Fruit fly (Drosophila melanogaster) whole organism, embryonic: ENCODE results near the gene Vm26Aa.

Source experiments
- ATbp ChIP-seq: fragments of 200-800 bp; sonication (Bioruptor generic); optimal IDR thresholded peaks from 2 replicates; lab custom pipeline; 2017; ENCODE audit warnings: missing biosample characterization, mild to moderate bottlenecking, missing genetic modification characterization, missing genetic modification reagents
- Abd-B ChIP-seq: fragments of 200-800 bp; sonication (Bioruptor generic); optimal IDR thresholded peaks from 2 replicates; lab custom pipeline; 2018; ENCODE audit warnings: missing biosample characterization, mild to moderate bottlenecking, missing genetic modification characterization, moderate library complexity
- Aef1 ChIP-seq: fragments of 200-800 bp; sonication (Bioruptor generic); IDR thresholded peaks from 3 replicates; pipeline ENCODE4 v1.3.6; 2022; ENCODE audit warnings: missing biosample characterization, missing genetic modification characterization
- Atf3 ChIP-seq: fragments of 200-800 bp; sonication (Bioruptor generic); optimal IDR thresholded peaks from 3 replicates; lab custom pipeline; 2016; ENCODE audit warnings: missing biosample characterization, missing genetic modification characterization
- Awh ChIP-seq: fragments of 200-800 bp; sonication (Bioruptor generic); IDR thresholded peaks from 2 replicates; pipeline ENCODE4, ENCODE4 v1.3.6; 2022; ENCODE audit warnings: missing biosample characterization, missing genetic modification characterization
- CG10147 ChIP-seq: fragments of 200-800 bp; sonication (Bioruptor generic); optimal IDR thresholded peaks from 2 replicates; lab custom pipeline; 2019; ENCODE audit warnings: missing biosample characterization, mild to moderate bottlenecking, missing genetic modification characterization, moderate library complexity
- CG1024 ChIP-seq: fragments of 200-800 bp; sonication (Bioruptor generic); IDR thresholded peaks from 2 replicates; pipeline ENCODE4 v1.3.6; 2022; ENCODE audit warnings: missing biosample characterization, missing genetic modification characterization
- CG11695 ChIP-seq: fragments of 200-800 bp; sonication (Bioruptor generic); IDR thresholded peaks from 3 replicates; pipeline ENCODE4 v1.3.6; 2022; ENCODE audit warnings: missing biosample characterization, missing genetic modification characterization
- CG12236 ChIP-seq: fragments of 200-800 bp; sonication (Bioruptor generic); optimal IDR thresholded peaks from 2 replicates; lab custom pipeline; 2016; ENCODE audit warnings: missing biosample characterization, missing genetic modification characterization
- CG1233 ChIP-seq: fragments of 200-800 bp; sonication (Bioruptor generic); optimal IDR thresholded peaks from 4 replicates; lab custom pipeline; 2018; ENCODE audit warnings: missing biosample characterization, mild to moderate bottlenecking, missing genetic modification characterization
- CG2678 ChIP-seq: fragments of 200-800 bp; sonication (Bioruptor generic); optimal IDR thresholded peaks from 3 replicates; lab custom pipeline; 2019; ENCODE audit warnings: missing biosample characterization, mild to moderate bottlenecking, missing genetic modification characterization, moderate library complexity
- CG2875 ChIP-seq: fragments of 200-800 bp; sonication (Bioruptor generic); optimal IDR thresholded peaks from 2 replicates; lab custom pipeline; 2017; ENCODE audit warnings: missing biosample characterization, mild to moderate bottlenecking, missing genetic modification characterization, missing genetic modification reagents
- CG30403 ChIP-seq: fragments of 200-800 bp; sonication (Bioruptor generic); optimal IDR thresholded peaks from 3 replicates; lab custom pipeline; 2016; ENCODE audit warnings: missing biosample characterization, missing genetic modification characterization
- CG32772 ChIP-seq: fragments of 200-800 bp; sonication (Bioruptor generic); IDR thresholded peaks from 2 replicates; pipeline ENCODE4 v1.3.6; 2022; ENCODE audit warnings: missing biosample characterization, missing genetic modification characterization
- CG3407 ChIP-seq: fragments of 200-800 bp; sonication (Bioruptor generic); optimal IDR thresholded peaks from 2 replicates; lab custom pipeline; 2018; ENCODE audit warnings: missing biosample characterization, mild to moderate bottlenecking, missing genetic modification characterization
- CG4730 ChIP-seq: fragments of 200-800 bp; sonication (Bioruptor generic); IDR thresholded peaks from 2 replicates; pipeline ENCODE4 v1.3.6; 2022; ENCODE audit warnings: missing biosample characterization, missing genetic modification characterization
- CG5245 ChIP-seq: fragments of 200-800 bp; sonication (Bioruptor generic); optimal IDR thresholded peaks from 3 replicates; lab custom pipeline; 2016; ENCODE audit warnings: missing biosample characterization, missing genetic modification characterization
- CG6272 ChIP-seq: fragments of 200-800 bp; sonication (Bioruptor generic); IDR thresholded peaks from 2 replicates; pipeline ENCODE4 v1.3.6; 2022; ENCODE audit warnings: missing biosample characterization, missing genetic modification characterization
- CG6683 ChIP-seq: fragments of 200-800 bp; sonication (Bioruptor generic); optimal IDR thresholded peaks from 2 replicates; lab custom pipeline; 2017; ENCODE audit warnings: missing biosample characterization, mild to moderate bottlenecking, missing genetic modification characterization, missing genetic modification reagents
- CG7372 ChIP-seq: fragments of 200-800 bp; sonication (Bioruptor generic); IDR thresholded peaks from 2 replicates; pipeline ENCODE4 v1.3.6; 2022; ENCODE audit warnings: missing biosample characterization, missing genetic modification characterization
- CG7839 ChIP-seq: fragments of 200-800 bp; sonication (Bioruptor generic); optimal IDR thresholded peaks from 3 replicates; lab custom pipeline; 2018; ENCODE audit warnings: missing biosample characterization, mild to moderate bottlenecking, missing genetic modification characterization, moderate library complexity
- CG9215 ChIP-seq: fragments of 200-800 bp; sonication (Bioruptor generic); IDR thresholded peaks from 2 replicates; pipeline ENCODE4 v1.3.6; 2022; ENCODE audit warnings: missing biosample characterization, missing genetic modification characterization
- CG9437 ChIP-seq: fragments of 200-800 bp; sonication (Bioruptor generic); optimal IDR thresholded peaks from 2 replicates; lab custom pipeline; 2018; ENCODE audit warnings: missing biosample characterization, mild to moderate bottlenecking, missing genetic modification characterization
- CG9727 ChIP-seq: fragments of 200-800 bp; sonication (Bioruptor generic); optimal IDR thresholded peaks from 3 replicates; lab custom pipeline; 2017; ENCODE audit warnings: missing biosample characterization, mild to moderate bottlenecking, missing genetic modification characterization
- CG9817 ChIP-seq: fragments of 200-800 bp; sonication (Bioruptor generic); optimal IDR thresholded peaks from 2 replicates; lab custom pipeline; 2018; ENCODE audit warnings: missing biosample characterization, mild to moderate bottlenecking, missing genetic modification characterization, moderate library complexity
- D19B ChIP-seq: fragments of 200-800 bp; sonication (Bioruptor generic); optimal IDR thresholded peaks from 2 replicates; lab custom pipeline; 2017; ENCODE audit warnings: missing biosample characterization, mild to moderate bottlenecking, missing genetic modification characterization
- Dref ChIP-seq: fragments of 200-800 bp; sonication (Bioruptor generic); IDR thresholded peaks from 2 replicates; pipeline ENCODE4 v1.3.6; 2022; ENCODE audit warnings: missing biosample characterization, missing genetic modification characterization
- Fer2 ChIP-seq: fragments of 200-800 bp; sonication (Bioruptor generic); optimal IDR thresholded peaks from 2 replicates; lab custom pipeline; 2018; ENCODE audit warnings: missing biosample characterization, mild to moderate bottlenecking, missing genetic modification characterization, moderate library complexity
- HLH54F ChIP-seq: fragments of 200-800 bp; sonication (Bioruptor generic); optimal IDR thresholded peaks from 3 replicates; lab custom pipeline; 2016; ENCODE audit warnings: missing biosample characterization, missing genetic modification characterization
- Lpt ChIP-seq: fragments of >200 bp; optimal IDR thresholded peaks from 2 replicates; lab custom pipeline; 2018; ENCODE audit warnings: missing biosample characterization, missing genetic modification characterization
- Med ChIP-seq: fragments of 200-800 bp; sonication (Bioruptor generic); peaks from one replicate; lab custom pipeline; 2016; ENCODE audit warnings: missing biosample characterization, missing genetic modification characterization, mild to moderate bottlenecking, inconsistent platforms, moderate library complexity
- Oaz ChIP-seq: fragments of 200-800 bp; sonication (Bioruptor generic); IDR thresholded peaks from 2 replicates; pipeline ENCODE4 v1.3.6; 2022; ENCODE audit warnings: missing biosample characterization, missing genetic modification characterization
- Stat92E ChIP-seq, 3 experiments: fragments of >200 bp in 2 of 3; fragments of 200-800 bp in 1 of 3; sonication (Bioruptor generic) in 1 of 3; optimal IDR thresholded peaks; 2 replicates each; lab custom pipeline; 2017 to 2019; ENCODE audit warnings: missing biosample characterization in 3 of 3, missing genetic modification characterization in 3 of 3, mild to moderate bottlenecking in 1 of 3, moderate library complexity in 1 of 3
- bigmax ChIP-seq: fragments of 200-800 bp; sonication (Bioruptor generic); optimal IDR thresholded peaks from 2 replicates; lab custom pipeline; 2018; ENCODE audit warnings: missing biosample characterization, mild to moderate bottlenecking, missing genetic modification characterization
- br ChIP-seq: fragments of >200 bp; optimal IDR thresholded peaks from 2 replicates; lab custom pipeline; 2017
- crc ChIP-seq: fragments of 200-800 bp; sonication (Bioruptor generic); optimal IDR thresholded peaks from 2 replicates; lab custom pipeline; 2016; ENCODE audit warnings: missing biosample characterization, missing genetic modification characterization
- dpn ChIP-seq, 2 experiments: fragments of 200-800 bp; sonication (Bioruptor generic); optimal IDR thresholded peaks; 3 replicates each; lab custom pipeline; 2016; ENCODE audit warnings: missing biosample characterization in 2 of 2, missing genetic modification characterization in 2 of 2
- gfzf ChIP-seq: fragments of 200-800 bp; sonication (Bioruptor generic); optimal IDR thresholded peaks from 2 replicates; lab custom pipeline; 2016; ENCODE audit warnings: missing biosample characterization, mild to moderate bottlenecking, missing genetic modification characterization, moderate library complexity
- gsb ChIP-seq: fragments of 200-800 bp; sonication (Bioruptor generic); IDR thresholded peaks from 2 replicates; pipeline ENCODE4 v1.3.6; 2022; ENCODE audit warnings: missing biosample characterization, missing genetic modification characterization
- hth ChIP-seq: fragments of >200 bp; optimal IDR thresholded peaks from 2 replicates; lab custom pipeline; 2017; ENCODE audit warnings: inconsistent platforms
- insv ChIP-seq, 2 experiments: fragments of 200-800 bp; sonication (Bioruptor generic); optimal IDR thresholded peaks; 3 replicates each; lab custom pipeline; 2016 to 2018; ENCODE audit warnings: missing biosample characterization in 2 of 2, missing genetic modification characterization in 2 of 2
- lbe ChIP-seq: fragments of 200-800 bp; sonication (Bioruptor generic); optimal IDR thresholded peaks from 2 replicates; lab custom pipeline; 2016; ENCODE audit warnings: missing biosample characterization, mild to moderate bottlenecking, missing genetic modification characterization
- lov ChIP-seq, 2 experiments: fragments of 200-800 bp in 1 of 2; fragments of >200 bp in 1 of 2; sonication (Bioruptor generic) in 1 of 2; IDR thresholded peaks in 1 of 2; optimal IDR thresholded peaks in 1 of 2; 2 replicates in 1 of 2; 3 replicates in 1 of 2; pipeline versions ENCODE4 v1.3.6 to Lab custom; 2017 to 2022; ENCODE audit warnings: missing biosample characterization in 1 of 2, missing genetic modification characterization in 1 of 2
- sc ChIP-seq, 3 experiments: fragments of >200 bp in 2 of 3; fragments of 200-800 bp in 1 of 3; sonication (Bioruptor generic) in 1 of 3; optimal IDR thresholded peaks; 2 replicates in 2 of 3; 3 replicates in 1 of 3; lab custom pipeline; 2017; ENCODE audit warnings: mild to moderate bottlenecking in 1 of 3, missing biosample characterization in 1 of 3, missing genetic modification characterization in 1 of 3, missing genetic modification reagents in 1 of 3
- tll ChIP-seq, 2 experiments: fragments of 200-800 bp in 1 of 2; fragments of >200 bp in 1 of 2; sonication (Bioruptor generic) in 1 of 2; optimal IDR thresholded peaks; 2 replicates each; lab custom pipeline; 2017 to 2019; ENCODE audit warnings: missing biosample characterization in 2 of 2, missing genetic modification characterization in 2 of 2, mild to moderate bottlenecking in 1 of 2, moderate library complexity in 1 of 2
- tna ChIP-seq: fragments of 200-800 bp; sonication (Bioruptor generic); IDR thresholded peaks from 2 replicates; pipeline ENCODE4 v1.3.6; 2022; ENCODE audit warnings: missing biosample characterization, missing genetic modification characterization; ENCODE audit not compliant: partially characterized antibody
- tup ChIP-seq: fragments of 200-800 bp; sonication (Bioruptor generic); optimal IDR thresholded peaks from 2 replicates; lab custom pipeline; 2016; ENCODE audit warnings: missing biosample characterization, mild to moderate bottlenecking, missing genetic modification characterization, moderate library complexity
- vfl ChIP-seq: fragments of 200-800 bp; sonication (Bioruptor generic); optimal IDR thresholded peaks from 2 replicates; lab custom pipeline; 2016; ENCODE audit warnings: missing biosample characterization, missing genetic modification characterization
- zf30C ChIP-seq: fragments of 200-800 bp; sonication (Bioruptor generic); optimal IDR thresholded peaks from 3 replicates; lab custom pipeline; 2018; ENCODE audit warnings: missing biosample characterization, mild to moderate bottlenecking, missing genetic modification characterization

Vm26Aa gene

DNA sequence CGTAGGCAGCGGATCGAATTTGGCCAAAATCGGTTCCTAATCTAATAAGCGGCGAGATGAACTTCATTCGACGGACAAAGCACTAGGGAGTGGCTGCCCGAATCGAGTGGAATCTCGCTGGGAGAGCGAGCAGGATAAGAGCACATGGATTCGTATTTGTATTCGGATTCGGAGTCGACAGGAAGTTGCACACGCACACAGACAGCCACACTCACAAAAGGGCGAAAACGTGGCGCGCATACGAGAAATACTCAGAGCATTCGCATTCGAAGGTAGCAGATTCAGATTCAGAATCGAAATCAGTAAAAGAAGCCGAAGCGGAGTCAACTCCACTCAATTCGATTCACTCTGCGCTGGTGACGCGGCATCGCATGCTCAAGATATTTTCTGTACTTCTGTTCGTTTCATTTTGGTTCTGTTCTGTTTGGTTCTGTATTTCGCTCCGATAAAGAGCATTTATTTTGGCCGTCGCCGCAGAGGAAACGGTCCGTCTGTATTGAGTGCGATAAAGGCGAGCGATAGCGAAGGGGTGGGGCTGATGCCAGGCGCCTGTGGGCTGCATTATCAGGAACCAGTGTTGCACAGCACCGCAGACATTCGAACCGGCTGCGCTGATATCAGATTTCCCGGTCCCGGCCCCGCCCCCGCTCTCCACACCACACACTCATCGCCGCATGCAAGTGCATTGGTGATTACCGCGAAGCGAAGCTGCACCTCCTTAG, 18.4 kb upstream of the Vm26Aa start (continued):
- TF ChIP-seq lov (optimal IDR thresholded peaks at IDR 0.05; lab: Kevin White, UChicago), result no peak
- TF ChIP-seq lov (GFP tag; IDR thresholded peaks at IDR 0.05; lab: Robert Waterston, UW), result no peak
- TF ChIP-seq Med (GFP tag; lab: Kevin White, UChicago), result peak; percentile 62
- no peak for TF ChIP-seq CG32772 (GFP tag; lab: Robert Waterston, UW)
- no peak for TF ChIP-seq CG9817 (tag; lab: Kevin White, UChicago)
- peak; percentile 0 for TF ChIP-seq CG2875
- TF ChIP-seq tll (GFP tag; optimal IDR thresholded peaks at IDR 0.05; lab: Kevin White, UChicago), result peak in 1 of 2 experiments; percentile 4
- no peak for TF ChIP-seq CG5245 (GFP tag; lab: Kevin White, UChicago)
- no peak for TF ChIP-seq CG3407 (GFP tag; lab: Kevin White, UChicago)
- no peak for TF ChIP-seq Aef1 (GFP tag; lab: Robert Waterston, UW)
- TF ChIP-seq gsb, result no peak
- no peak for TF ChIP-seq vfl (GFP tag; lab: Kevin White, UChicago)
- no peak for TF ChIP-seq CG12236 (GFP tag; lab: Kevin White, UChicago)
- no peak for TF ChIP-seq CG6683
- TF ChIP-seq ATbp (GFP tag; lab: Kevin White, UChicago), result no peak
- no peak for TF ChIP-seq CG11695 (GFP tag; lab: Robert Waterston, UW)
- TF ChIP-seq CG1024 (GFP tag; lab: Robert Waterston, UW), result no peak
- no peak for TF ChIP-seq CG9727
- TF ChIP-seq Awh (GFP tag; lab: Robert Waterston, UW), result no peak
- TF ChIP-seq CG1233 (GFP tag; lab: Kevin White, UChicago), result no peak
- TF ChIP-seq CG2678 (tag; lab: Kevin White, UChicago), result no peak
- TF ChIP-seq CG9215 (GFP tag; lab: Robert Waterston, UW), result no peak
- TF ChIP-seq Dref (GFP tag; lab: Robert Waterston, UW), result no peak
- no peak for TF ChIP-seq zf30C
- no peak for TF ChIP-seq tup (GFP tag; lab: Kevin White, UChicago)
- TF ChIP-seq hth (lab: Kevin White, UChicago), result no peak
- TF ChIP-seq tna, result no peak
- TF ChIP-seq Oaz (GFP tag; lab: Robert Waterston, UW), result no peak
- TF ChIP-seq CG7372 (GFP tag; lab: Robert Waterston, UW), result no peak
- no peak for TF ChIP-seq Abd-B (GFP tag; lab: Kevin White, UChicago)
- no peak for TF ChIP-seq CG6272
- TF ChIP-seq gfzf (GFP tag; lab: Kevin White, UChicago), result no peak
- no peak for TF ChIP-seq Lpt (GFP tag; lab: Kevin White, UChicago)
- TF ChIP-seq D19B, result no peak
- no peak for TF ChIP-seq HLH54F (GFP tag; lab: Kevin White, UChicago)
- TF ChIP-seq Stat92E (GFP tag; optimal IDR thresholded peaks at IDR 0.05; lab: Kevin White, UChicago), result no peak
- no peak for TF ChIP-seq crc (GFP tag; lab: Kevin White, UChicago)
- TF ChIP-seq lbe, result no peak
- peak in 1 of 2 experiments; percentile 85 for TF ChIP-seq insv (GFP tag; optimal IDR thresholded peaks at IDR 0.05; lab: Kevin White, UChicago)
- TF ChIP-seq Atf3 (GFP tag; lab: Kevin White, UChicago), result no peak
- TF ChIP-seq CG7839 (tag; lab: Kevin White, UChicago), result no peak
- no peak for TF ChIP-seq sc (optimal IDR thresholded peaks at IDR 0.05; lab: Kevin White, UChicago)
- TF ChIP-seq sc (GFP tag; optimal IDR thresholded peaks at IDR 0.05; lab: Kevin White, UChicago), result no peak
- TF ChIP-seq bigmax (GFP tag; lab: Kevin White, UChicago), result no peak
- no peak for TF ChIP-seq CG10147 (GFP tag; lab: Kevin White, UChicago)
- TF ChIP-seq dpn (GFP tag; optimal IDR thresholded peaks at IDR 0.05; lab: Kevin White, UChicago), result no peak
- no peak for TF ChIP-seq Fer2 (tag; lab: Kevin White, UChicago)
- TF ChIP-seq CG9437 (GFP tag; lab: Kevin White, UChicago), result no peak
- TF ChIP-seq br, result no peak
- TF ChIP-seq CG30403 (GFP tag; lab: Kevin White, UChicago), result no peak
- TF ChIP-seq CG4730, result no peak
